Fruit fly (Drosophila melanogaster): ENCODE measurements around the gene Osi10a.

DNA sequence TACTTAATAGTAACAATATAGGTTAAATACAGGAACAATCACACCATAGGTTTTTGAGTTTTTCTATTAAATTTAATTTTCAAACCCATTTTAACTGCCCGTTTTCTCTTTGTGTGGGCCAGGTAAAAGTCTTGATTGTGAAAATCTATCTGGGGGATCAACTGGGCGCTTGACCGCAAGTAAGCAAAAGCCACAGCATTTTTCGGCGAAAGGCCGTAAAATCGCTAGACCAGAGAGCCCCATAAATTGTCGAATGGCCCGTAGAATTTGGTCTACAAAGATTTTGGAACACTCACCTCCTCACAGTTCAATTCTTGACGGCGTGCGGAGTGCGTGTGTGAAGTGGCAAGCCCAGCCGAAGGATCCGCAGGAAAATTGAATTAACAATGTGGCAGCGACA, 23.7 kb downstream of the Osi10a start, which contains the start of gene CG15594:
- no peak for TF ChIP-seq Dll (optimal IDR thresholded peaks at IDR 0.05)
- no peak for TF ChIP-seq psq (optimal IDR thresholded peaks at IDR 0.05)
